Worm (Caenorhabditis elegans) whole organism, early embryonic: Measurements from ENCODE around the gene R10E8.5.

Experiments used
- B0310.2 ChIP-seq: sonication (generic microtip); optimal IDR thresholded peaks from 2 replicates; lab custom pipeline; 2016; ENCODE audit warnings: mild to moderate bottlenecking, missing genetic modification characterization, missing compliant biosample characterization
- F13C5.2 ChIP-seq: sonication (generic microtip); optimal IDR thresholded peaks from 2 replicates; lab custom pipeline; 2017; ENCODE audit warnings: mild to moderate bottlenecking, missing genetic modification characterization, inconsistent platforms, missing compliant biosample characterization
- ama-1 ChIP-seq: fragments of 150-350 bp; optimal IDR thresholded peaks from 2 replicates; lab custom pipeline; 2014
- ceh-13 ChIP-seq: fragments of 200-800 bp; sonication (Bioruptor generic); optimal IDR thresholded peaks from 2 replicates; lab custom pipeline; 2018; ENCODE audit warnings: mild to moderate bottlenecking, missing genetic modification characterization, missing compliant biosample characterization
- ceh-36 ChIP-seq: sonication (generic microtip); optimal IDR thresholded peaks from 2 replicates; lab custom pipeline; 2016; ENCODE audit warnings: missing genetic modification characterization, inconsistent platforms, missing compliant biosample characterization
- flt-1 ChIP-seq: fragments of 200-800 bp; sonication (Bioruptor generic); IDR thresholded peaks from 2 replicates; pipeline ENCODE4 v1.3.6; 2022; ENCODE audit warnings: missing genetic modification characterization, missing compliant biosample characterization
- hmbx-1 ChIP-seq: sonication (generic microtip); optimal IDR thresholded peaks from 2 replicates; lab custom pipeline; 2016; ENCODE audit warnings: mild to moderate bottlenecking, missing genetic modification characterization, missing compliant biosample characterization
- hmg-4 ChIP-seq: fragments of 200-800 bp; sonication (Bioruptor generic); optimal IDR thresholded peaks from 2 replicates; lab custom pipeline; 2018; ENCODE audit warnings: mild to moderate bottlenecking, missing genetic modification characterization, missing compliant biosample characterization
- hnd-1 ChIP-seq: sonication (generic microtip); optimal IDR thresholded peaks from 2 replicates; lab custom pipeline; 2016; ENCODE audit warnings: missing genetic modification characterization, missing compliant biosample characterization
- pes-1 ChIP-seq: fragments of 200-800 bp; sonication (Bioruptor generic); IDR thresholded peaks from 2 replicates; pipeline ENCODE4 v1.3.6; 2022; ENCODE audit warnings: missing genetic modification reagents, missing genetic modification characterization, missing compliant biosample characterization
- scrt-1 ChIP-seq: fragments of 200-800 bp; sonication (Bioruptor generic); IDR thresholded peaks from 2 replicates; pipeline ENCODE4 v1.3.6; 2022; ENCODE audit warnings: missing genetic modification characterization, missing compliant biosample characterization
- sea-1 ChIP-seq: fragments of 200-800 bp; sonication (Bioruptor generic); conservative IDR thresholded peaks from 2 replicates; pipeline ENCODE4 v1.3.6; 2022; ENCODE audit warnings: missing genetic modification characterization, missing compliant biosample characterization
- tbx-11 ChIP-seq: fragments of 200-800 bp; sonication (Bioruptor generic); IDR thresholded peaks from 2 replicates; pipeline ENCODE4 v1.3.6; 2022; ENCODE audit warnings: missing genetic modification characterization, missing compliant biosample characterization
- tbx-37 ChIP-seq: fragments of 200-800 bp; sonication (Bioruptor generic); conservative IDR thresholded peaks from 2 replicates; pipeline ENCODE4 v1.3.6; 2022; ENCODE audit warnings: missing genetic modification reagents, missing genetic modification characterization, missing compliant biosample characterization

DNA sequence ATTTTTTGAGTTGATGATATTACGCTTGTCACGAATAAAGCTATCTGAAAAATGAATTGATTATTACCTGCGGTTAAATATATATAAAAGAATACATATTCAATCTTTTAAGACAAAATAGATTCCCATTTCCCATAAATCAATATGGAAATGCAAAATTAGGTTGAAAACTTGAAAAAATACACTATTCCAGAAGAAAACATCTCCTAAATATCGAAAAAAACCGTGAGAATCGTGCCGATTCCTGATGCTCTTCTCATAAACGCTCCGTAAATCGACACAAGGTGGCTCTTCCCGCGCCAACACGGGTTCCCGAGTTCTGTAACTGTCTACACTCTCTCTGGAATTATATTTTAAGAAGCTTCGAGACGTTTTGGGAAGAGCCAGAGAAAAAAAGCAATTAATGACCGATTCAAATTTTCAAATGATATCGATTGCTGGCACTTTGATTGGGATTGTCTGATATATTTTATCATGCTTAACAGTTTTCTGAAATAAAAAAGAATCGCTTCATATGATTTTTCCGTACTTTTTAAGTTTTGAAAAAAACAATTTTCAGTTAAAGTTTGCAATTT lies 17.8 kb upstream of the R10E8.5 start, which contains the start of gene R10E8.3:
- no peak for TF ChIP-seq tbx-11 (GFP tag; lab: Robert Waterston, UW)
- no peak for TF ChIP-seq ama-1 (lab: Kevin White, UChicago)
- TF ChIP-seq F13C5.2 (tag; lab: Kevin White, UChicago), result no peak
- TF ChIP-seq pes-1, result no peak
- no peak for TF ChIP-seq tbx-37 (GFP tag; lab: Robert Waterston, UW)
- TF ChIP-seq ceh-36 (tag; lab: Kevin White, UChicago), result no peak
- no peak for TF ChIP-seq flt-1 (GFP tag; lab: Robert Waterston, UW)
- TF ChIP-seq scrt-1 (GFP tag; lab: Robert Waterston, UW), result no peak
- TF ChIP-seq hmg-4, result no peak
- TF ChIP-seq sea-1 (GFP tag; lab: Robert Waterston, UW), result no peak
- TF ChIP-seq B0310.2 (tag; lab: Kevin White, UChicago), result no peak
- TF ChIP-seq ceh-13 (GFP tag; lab: Kevin White, UChicago), result no peak
- TF ChIP-seq hnd-1 (tag; lab: Kevin White, UChicago), result no peak
- TF ChIP-seq hmbx-1, result no peak
